Worm (Caenorhabditis elegans) whole organism, young adult: ENCODE measurements around the gene srlf-2.

Source experiments
- C06A6.2 ChIP-seq: fragments of 200-800 bp; sonication (Bioruptor generic); conservative IDR thresholded peaks from 2 replicates; pipeline ENCODE4 v1.3.6; 2022; ENCODE audit warnings: missing genetic modification characterization, missing compliant biosample characterization
- Y67H2A.10 ChIP-seq: fragments of 200-800 bp; sonication (Bioruptor generic); conservative IDR thresholded peaks from 2 replicates; pipeline ENCODE4 v1.3.6; 2022; ENCODE audit warnings: missing genetic modification reagents, missing genetic modification characterization, missing compliant biosample characterization
- ama-1 ChIP-seq, 3 experiments: fragments of 150-350 bp in 1 of 3; sonication (generic microtip) in 2 of 3; optimal IDR thresholded peaks; 2 replicates each; lab custom pipeline; 2014 to 2018; ENCODE audit warnings: missing biosample characterization in 2 of 3, missing genetic modification characterization in 2 of 3, missing genetic modification reagents in 2 of 3
- efl-1 ChIP-seq: fragments of 150-350 bp; optimal IDR thresholded peaks from 2 replicates; lab custom pipeline; 2014; ENCODE audit warnings: missing biosample characterization, missing genetic modification reagents, missing genetic modification characterization
- fkh-3 ChIP-seq: sonication (generic microtip); optimal IDR thresholded peaks from 2 replicates; lab custom pipeline; 2016; ENCODE audit warnings: mild to moderate bottlenecking, missing genetic modification characterization, missing compliant biosample characterization
- pha-4 ChIP-seq: fragments of 150-350 bp; sonication (generic microtip); optimal IDR thresholded peaks from 2 replicates; lab custom pipeline; 2014; ENCODE audit warnings: missing biosample characterization, missing genetic modification reagents, missing genetic modification characterization

- no peak for TF ChIP-seq fkh-3 (tag; lab: Kevin White, UChicago)
- no peak for TF ChIP-seq ama-1 (optimal IDR thresholded peaks at IDR 0.05; lab: Kevin White, UChicago)
- TF ChIP-seq ama-1 (GFP tag; optimal IDR thresholded peaks at IDR 0.05; lab: Kevin White, UChicago): no peak
- TF ChIP-seq Y67H2A.10 (GFP tag; lab: Robert Waterston, UW): no peak
- TF ChIP-seq pha-4 (tag; lab: Kevin White, UChicago): no peak
- TF ChIP-seq efl-1: no peak
- no peak for TF ChIP-seq C06A6.2
Measured at ce11 chrIV:8451709-8452248, 38.2 kb upstream of the srlf-2 start, which contains the start of gene eppl-1.
